Worm (Caenorhabditis elegans): ENCODE measurements around the gene Y76B12C.3.

Y76B12C.3 gene

ce11 chrIV:1979782-1980181, 6.3 kb downstream of the Y76B12C.3 start, which contains the start of gene Y76B12C.8:
Gene Y76B12C.8, plus strand, starts transcription at chrIV:1979988.
- no peak for TF ChIP-seq unc-62 (GFP tag; optimal IDR thresholded peaks at IDR 0.05)

- no peak for TF ChIP-seq unc-62 (GFP tag; optimal IDR thresholded peaks at IDR 0.05)
Observed at ce11 chrIV:1980961-1981446, 7.5 kb downstream of the Y76B12C.3 start, which contains the start of gene Y76B12C.6. Gene Y76B12C.6, plus strand, starts transcription at chrIV:1981396.

ce11 chrIV:1990843-1991339, 17.4 kb downstream of the Y76B12C.3 start:
- no peak for TF ChIP-seq unc-62 (GFP tag; optimal IDR thresholded peaks at IDR 0.05)

ce11 chrIV:1992789-1993188, 19.3 kb downstream of the Y76B12C.3 start, which contains the start of gene xpc-1:
Gene xpc-1, plus strand, starts transcription at chrIV:1993089.
- no peak for TF ChIP-seq unc-62 (GFP tag; optimal IDR thresholded peaks at IDR 0.05)

ce11 chrIV:1997762-1998161, 24.3 kb downstream of the Y76B12C.3 start:
- TF ChIP-seq unc-62 (GFP tag; optimal IDR thresholded peaks at IDR 0.05), result no peak

ce11 chrIV:2002290-2002689, 28.8 kb downstream of the Y76B12C.3 start:
- no peak for TF ChIP-seq unc-62 (GFP tag; optimal IDR thresholded peaks at IDR 0.05)

ce11 chrIV:2008920-2009319, 35.4 kb downstream of the Y76B12C.3 start:
- no peak for TF ChIP-seq unc-62 (GFP tag; optimal IDR thresholded peaks at IDR 0.05)

Data from whole organism, dauer.